Worm (Caenorhabditis elegans) whole organism, late embryonic: ENCODE measurements around the gene F14D7.3.

Experiments
- che-1 ChIP-seq: sonication (generic microtip); optimal IDR thresholded peaks from 2 replicates; lab custom pipeline; 2016; ENCODE audit warnings: mild to moderate bottlenecking, missing genetic modification characterization, missing compliant biosample characterization
- ets-4 ChIP-seq: sonication (generic microtip); optimal IDR thresholded peaks from 2 replicates; lab custom pipeline; 2016; ENCODE audit warnings: missing genetic modification characterization, missing compliant biosample characterization
- eyg-1 ChIP-seq: sonication (generic microtip); optimal IDR thresholded peaks from 2 replicates; lab custom pipeline; 2016; ENCODE audit warnings: missing genotype, missing genetic modification characterization, missing compliant biosample characterization
- lim-6 ChIP-seq: sonication (generic microtip); optimal IDR thresholded peaks from 2 replicates; lab custom pipeline; 2016; ENCODE audit warnings: missing genetic modification characterization, missing compliant biosample characterization
- nhr-11 ChIP-seq: fragments of 150-350 bp; optimal IDR thresholded peaks from 2 replicates; lab custom pipeline; 2014; ENCODE audit warnings: missing biosample characterization, missing genetic modification characterization
- pag-3 ChIP-seq: sonication (generic microtip); optimal IDR thresholded peaks from 2 replicates; lab custom pipeline; 2016; ENCODE audit warnings: missing compliant biosample characterization, missing genetic modification characterization, borderline replicate concordance
- pqm-1 ChIP-seq: sonication (generic microtip); optimal IDR thresholded peaks from 2 replicates; lab custom pipeline; 2016; ENCODE audit warnings: missing genetic modification characterization, missing compliant biosample characterization

DNA sequence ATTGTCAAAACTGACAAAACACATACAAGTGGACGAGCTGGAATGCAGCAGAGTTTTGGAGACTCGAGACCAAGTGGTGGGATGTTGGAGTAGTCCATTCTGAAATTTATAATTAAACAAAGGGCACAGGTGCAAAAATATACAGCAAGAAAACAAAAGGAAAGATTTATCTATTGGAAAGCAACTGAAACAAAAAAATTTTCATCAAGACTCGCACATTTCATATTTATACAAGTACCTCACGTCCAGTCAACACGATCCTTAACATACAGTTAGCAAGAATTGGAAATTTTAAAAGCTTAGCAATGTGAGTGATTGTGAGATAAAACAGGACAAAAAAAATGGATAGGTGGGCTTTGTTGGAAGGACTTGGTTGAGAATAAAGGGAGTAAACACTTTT lies 17.6 kb downstream of the F14D7.3 start, which contains the start of gene F47B8.1:
- TF ChIP-seq pqm-1 (tag; lab: Kevin White, UChicago): no peak
- TF ChIP-seq eyg-1 (tag; lab: Kevin White, UChicago): no peak
- TF ChIP-seq che-1 (tag; lab: Kevin White, UChicago): no peak
- no peak for TF ChIP-seq pag-3 (tag; lab: Kevin White, UChicago)
- TF ChIP-seq ets-4: no peak
- TF ChIP-seq nhr-11 (tag; lab: Kevin White, UChicago): no peak
- no peak for TF ChIP-seq lim-6 (tag; lab: Kevin White, UChicago)
